Fruit fly (Drosophila melanogaster): ENCODE data around the gene Vps24.
A peak's percentile ranks its signal among the peaks of the same experiment; 100 is the strongest.

Gene Vps24

dm6 chr3R:4311067-4311723, 448 bp upstream of the Vps24 start, which contains the start of gene Suv3 (continued):
- peak; percentile 17 for TF ChIP-seq pfk (GFP tag; optimal IDR thresholded peaks at IDR 0.05)
- no peak for TF ChIP-seq CG2199 (GFP tag; IDR thresholded peaks at IDR 0.05)
- TF ChIP-seq Fer3 (tag; optimal IDR thresholded peaks at IDR 0.05) = peak; percentile 61
- 0 out of 3 replicates have a peak, but pooled peaks have one; percentile 19 for TF ChIP-seq B-H1 (GFP tag; IDR thresholded peaks at IDR 0.05)
- no peak for TF ChIP-seq CG14965 (GFP tag; optimal IDR thresholded peaks at IDR 0.05; ENCODE audit: borderline replicate concordance)
- TF ChIP-seq CG17385 (GFP tag; optimal IDR thresholded peaks at IDR 0.05) = no peak
- no peak for TF ChIP-seq CG31224 (GFP tag; IDR thresholded peaks at IDR 0.05)
- TF ChIP-seq gsb-n (tag; optimal IDR thresholded peaks at IDR 0.05) = no peak
- TF ChIP-seq kah (GFP tag; optimal IDR thresholded peaks at IDR 0.05) = no peak
- TF ChIP-seq Ets97D (GFP tag; optimal IDR thresholded peaks at IDR 0.05) = no peak
- no peak for TF ChIP-seq Dbx (GFP tag; IDR thresholded peaks at IDR 0.05)
- TF ChIP-seq CG9876 (GFP tag; optimal IDR thresholded peaks at IDR 0.05) = no peak
- peak; percentile 41; the same call in 1 of the 3 replicates for TF ChIP-seq dysf (GFP tag; IDR thresholded peaks at IDR 0.05)
- TF ChIP-seq CG1233 (GFP tag; optimal IDR thresholded peaks at IDR 0.05) = peak; percentile 47
- no peak for TF ChIP-seq Lim3 (GFP tag; IDR thresholded peaks at IDR 0.05)
- no peak for TF ChIP-seq mld (GFP tag; IDR thresholded peaks at IDR 0.05; ENCODE audit: partially characterized antibody)
- peak; percentile 62; the same call in 1 of the 2 replicates for TF ChIP-seq CG31441 (GFP tag; IDR thresholded peaks at IDR 0.05)
- TF ChIP-seq CG17612 (GFP tag; IDR thresholded peaks at IDR 0.05) = no peak
- no peak for TF ChIP-seq yki (optimal IDR thresholded peaks at IDR 0.05)
- no peak for TF ChIP-seq tll (GFP tag; optimal IDR thresholded peaks at IDR 0.05)
- no peak for TF ChIP-seq C15 (GFP tag; IDR thresholded peaks at IDR 0.05)
- no peak for TF ChIP-seq CG5180 (GFP tag; optimal IDR thresholded peaks at IDR 0.05)
- TF ChIP-seq CG16813 (GFP tag; IDR thresholded peaks at IDR 0.05; ENCODE audit: partially characterized antibody) = no peak
- TF ChIP-seq Ssrp (tag; optimal IDR thresholded peaks at IDR 0.05) = peak; percentile 59
- no peak for TF ChIP-seq CG5245 (GFP tag; optimal IDR thresholded peaks at IDR 0.05)
- TF ChIP-seq Xbp1 (GFP tag; optimal IDR thresholded peaks at IDR 0.05) = peak; percentile 6
- no peak for TF ChIP-seq ase (GFP tag; IDR thresholded peaks at IDR 0.05)
- TF ChIP-seq CG3838 (GFP tag; optimal IDR thresholded peaks at IDR 0.05) = no peak
- TF ChIP-seq CG11398 (GFP tag; optimal IDR thresholded peaks at IDR 0.05) = no peak

dm6 chr3R:4308708-4309107, 2.0 kb downstream of the Vps24 start:
- TF ChIP-seq bsh (GFP tag; optimal IDR thresholded peaks at IDR 0.05) (no peak), Hmx (GFP tag; optimal IDR thresholded peaks at IDR 0.05) (no peak), CG15514 (GFP tag; optimal IDR thresholded peaks at IDR 0.05) (no peak), Med (GFP tag) (peak; percentile 61), dmrt99B (tag; optimal IDR thresholded peaks at IDR 0.05) (no peak), Myb (GFP tag; optimal IDR thresholded peaks at IDR 0.05) (no peak), CG8089 (GFP tag; optimal IDR thresholded peaks at IDR 0.05) (no peak), CG8290 (GFP tag; optimal IDR thresholded peaks at IDR 0.05) (no peak), CG8290 (tag; optimal IDR thresholded peaks at IDR 0.05) (no peak), run (tag; optimal IDR thresholded peaks at IDR 0.05) (no peak)
